Worm (Caenorhabditis elegans) whole organism, L2 larva: ENCODE measurements around the gene srx-51.

Experiments
- C34F6.9 ChIP-seq: fragments of 150-350 bp; optimal IDR thresholded peaks from 2 replicates; lab custom pipeline; 2014; ENCODE audit warnings: missing biosample characterization, missing genetic modification characterization
- aly-2 ChIP-seq: fragments of 150-350 bp; optimal IDR thresholded peaks from 2 replicates; lab custom pipeline; 2014; ENCODE audit warnings: missing biosample characterization, missing genetic modification characterization
- ama-1 ChIP-seq: fragments of 150-350 bp; optimal IDR thresholded peaks from 2 replicates; lab custom pipeline; 2018; ENCODE audit warnings: inconsistent platforms
- blmp-1 ChIP-seq: sonication (generic microtip); optimal IDR thresholded peaks from 2 replicates; lab custom pipeline; 2017; ENCODE audit warnings: missing genetic modification characterization, mild to moderate bottlenecking, missing compliant biosample characterization, antibody characterized with exemption, moderate library complexity; ENCODE audit not compliant: insufficient read depth
- ceh-16 ChIP-seq: fragments of 150-350 bp; optimal IDR thresholded peaks from 2 replicates; lab custom pipeline; 2014; ENCODE audit warnings: missing biosample characterization, missing genetic modification characterization
- ceh-82 ChIP-seq: fragments of 150-350 bp; optimal IDR thresholded peaks from 2 replicates; lab custom pipeline; 2014; ENCODE audit warnings: missing biosample characterization, missing genetic modification characterization
- crh-2 ChIP-seq: sonication (generic microtip); optimal IDR thresholded peaks from 2 replicates; lab custom pipeline; 2017; ENCODE audit warnings: missing biosample characterization, missing genetic modification characterization
- dmd-4 ChIP-seq: sonication (generic microtip); optimal IDR thresholded peaks from 2 replicates; lab custom pipeline; 2017; ENCODE audit warnings: missing biosample characterization, missing genetic modification characterization
- egl-27 ChIP-seq: sonication (generic microtip); optimal IDR thresholded peaks from 3 replicates; lab custom pipeline; 2017; ENCODE audit warnings: missing biosample characterization, missing genetic modification reagents, missing genetic modification characterization
- elt-1 ChIP-seq: fragments of 150-350 bp; optimal IDR thresholded peaks from 2 replicates; lab custom pipeline; 2014; ENCODE audit warnings: missing biosample characterization, missing genetic modification characterization
- elt-3 ChIP-seq: sonication (generic microtip); optimal IDR thresholded peaks from 2 replicates; lab custom pipeline; 2017; ENCODE audit warnings: missing biosample characterization, missing genetic modification characterization
- fos-1 ChIP-seq: fragments of 150-350 bp; optimal IDR thresholded peaks from 2 replicates; lab custom pipeline; 2014; ENCODE audit warnings: missing biosample characterization, missing genetic modification characterization
- gmeb-1 ChIP-seq: fragments of 150-350 bp; optimal IDR thresholded peaks from 2 replicates; lab custom pipeline; 2014; ENCODE audit warnings: missing biosample characterization, missing genetic modification characterization
- lin-11 ChIP-seq: fragments of 150-350 bp; sonication (generic microtip); optimal IDR thresholded peaks from 2 replicates; lab custom pipeline; 2014; ENCODE audit warnings: missing biosample characterization, missing genetic modification characterization, inconsistent platforms, mixed read lengths
- lin-13 ChIP-seq: fragments of 150-350 bp; optimal IDR thresholded peaks from 2 replicates; lab custom pipeline; 2014; ENCODE audit warnings: missing biosample characterization, missing genetic modification reagents, missing genetic modification characterization
- lin-39 ChIP-seq: fragments of 150-350 bp; optimal IDR thresholded peaks from 2 replicates; lab custom pipeline; 2014; ENCODE audit warnings: missing biosample characterization, missing genetic modification reagents, missing genetic modification characterization
- mab-5 ChIP-seq: fragments of 150-350 bp; optimal IDR thresholded peaks from 2 replicates; lab custom pipeline; 2014; ENCODE audit warnings: missing biosample characterization, missing genetic modification characterization
- mbf-1 ChIP-seq: sonication (generic microtip); optimal IDR thresholded peaks from 2 replicates; lab custom pipeline; 2017; ENCODE audit warnings: missing biosample characterization, missing genetic modification characterization
- mdl-1 ChIP-seq, 2 experiments: fragments of 150-350 bp in 1 of 2; sonication (generic microtip) in 1 of 2; optimal IDR thresholded peaks; 2 replicates each; lab custom pipeline; 2017; ENCODE audit warnings: missing biosample characterization in 2 of 2, missing genetic modification characterization in 2 of 2
- nhr-10 ChIP-seq: sonication (generic microtip); optimal IDR thresholded peaks from 2 replicates; lab custom pipeline; 2017; ENCODE audit warnings: missing biosample characterization, missing genetic modification characterization
- nhr-12 ChIP-seq: fragments of 150-350 bp; optimal IDR thresholded peaks from 2 replicates; lab custom pipeline; 2014; ENCODE audit warnings: missing biosample characterization, missing genetic modification characterization
- nhr-129 ChIP-seq: fragments of 150-350 bp; optimal IDR thresholded peaks from 2 replicates; lab custom pipeline; 2014; ENCODE audit warnings: missing biosample characterization, missing genetic modification characterization
- nhr-23 ChIP-seq: fragments of 150-350 bp; optimal IDR thresholded peaks from 2 replicates; lab custom pipeline; 2014; ENCODE audit warnings: missing biosample characterization, missing genetic modification reagents, missing genetic modification characterization
- nhr-237 ChIP-seq: fragments of 150-350 bp; optimal IDR thresholded peaks from 2 replicates; lab custom pipeline; 2014; ENCODE audit warnings: missing biosample characterization, missing genetic modification characterization
- nhr-77 ChIP-seq: fragments of 150-350 bp; optimal IDR thresholded peaks from 2 replicates; lab custom pipeline; 2014; ENCODE audit warnings: missing biosample characterization, missing genetic modification characterization
- peb-1 ChIP-seq: fragments of 150-350 bp; optimal IDR thresholded peaks from 2 replicates; lab custom pipeline; 2014; ENCODE audit warnings: missing biosample characterization, missing genetic modification characterization
- sem-4 ChIP-seq: fragments of 150-350 bp; optimal IDR thresholded peaks from 2 replicates; lab custom pipeline; 2014; ENCODE audit warnings: missing biosample characterization, missing genetic modification reagents, missing genetic modification characterization
- skn-1 ChIP-seq: sonication (generic microtip); optimal IDR thresholded peaks from 2 replicates; lab custom pipeline; 2017; ENCODE audit warnings: missing biosample characterization, missing genetic modification characterization
- sma-3 ChIP-seq: sonication (generic microtip); optimal IDR thresholded peaks from 2 replicates; lab custom pipeline; 2016; ENCODE audit warnings: missing genetic modification reagents, missing genetic modification characterization, missing compliant biosample characterization
- snpc-4 ChIP-seq: fragments of 150-350 bp; optimal IDR thresholded peaks from 2 replicates; lab custom pipeline; 2014; ENCODE audit warnings: missing biosample characterization, missing genetic modification characterization
- unc-55 ChIP-seq: fragments of 150-350 bp; sonication (generic microtip); optimal IDR thresholded peaks from 3 replicates; lab custom pipeline; 2014; ENCODE audit warnings: missing biosample characterization, missing genetic modification reagents, missing genetic modification characterization
- unc-62 ChIP-seq: fragments of 150-350 bp; optimal IDR thresholded peaks from 2 replicates; lab custom pipeline; 2014; ENCODE audit warnings: missing biosample characterization, missing genetic modification reagents, missing genetic modification characterization
- zag-1 ChIP-seq: fragments of 150-350 bp; optimal IDR thresholded peaks from 2 replicates; lab custom pipeline; 2014; ENCODE audit warnings: missing biosample characterization, missing genetic modification characterization
- ztf-1 ChIP-seq: fragments of 200-800 bp; sonication (Bioruptor generic); conservative IDR thresholded peaks from 2 replicates; pipeline ENCODE4 v1.3.6; 2022; ENCODE audit warnings: missing genetic modification characterization, missing compliant biosample characterization
- ztf-11 ChIP-seq: sonication (generic microtip); optimal IDR thresholded peaks from 2 replicates; lab custom pipeline; 2017; ENCODE audit warnings: missing biosample characterization, missing genetic modification characterization

srx-51 gene

ce11 chrV:15281279-15281949 lies at the start of gene srx-51, which contains the start of gene srw-19:
srx-51 (plus strand) TSS chrV:15281899.
srw-19 (minus strand) TSS chrV:15281379.
- TF ChIP-seq snpc-4 (tag; lab: Kevin White, UChicago), result no peak
- TF ChIP-seq, all 48 proteins: peak for 0

- TF ChIP-seq lin-11 (tag; lab: Kevin White, UChicago) (no peak), elt-1 (tag; lab: Kevin White, UChicago) (no peak)
These were observed 49.5 kb upstream of the srx-51 start, which contains the start of gene srw-13 for ce11 chrV:15232200-15232599. srw-13 (plus strand) TSS chrV:15232500.

ce11 chrV:15235661-15236060 lies 46.0 kb upstream of the srx-51 start, which contains the start of gene nhr-164:
nhr-164 (minus strand) TSS chrV:15235761.
- no peak for TF ChIP-seq zag-1 (tag; lab: Kevin White, UChicago)
- TF ChIP-seq unc-62 (GFP tag; lab: Kevin White, UChicago), result no peak
- TF ChIP-seq C34F6.9 (tag; lab: Kevin White, UChicago), result no peak
- no peak for TF ChIP-seq ceh-82 (tag; lab: Kevin White, UChicago)
- no peak for TF ChIP-seq elt-3 (tag; lab: Kevin White, UChicago)
- TF ChIP-seq mdl-1 (tag; optimal IDR thresholded peaks at IDR 0.05; lab: Kevin White, UChicago), result no peak
- TF ChIP-seq mbf-1 (tag; lab: Kevin White, UChicago), result no peak
- no peak for TF ChIP-seq unc-55
- no peak for TF ChIP-seq peb-1
- no peak for TF ChIP-seq nhr-23 (tag; lab: Kevin White, UChicago)
- TF ChIP-seq skn-1 (tag; lab: Kevin White, UChicago), result no peak
- TF ChIP-seq blmp-1 (tag; lab: Kevin White, UChicago), result no peak
- TF ChIP-seq aly-2 (tag; lab: Kevin White, UChicago), result no peak

- TF ChIP-seq egl-27, result no peak
- TF ChIP-seq nhr-12 (tag; lab: Kevin White, UChicago), result no peak
- TF ChIP-seq lin-39 (tag; lab: Kevin White, UChicago), result no peak
- no peak for TF ChIP-seq skn-1 (tag; lab: Kevin White, UChicago)
- TF ChIP-seq lin-11 (tag; lab: Kevin White, UChicago), result no peak
- no peak for TF ChIP-seq mab-5
- no peak for TF ChIP-seq aly-2 (tag; lab: Kevin White, UChicago)
- TF ChIP-seq ceh-16 (tag; lab: Kevin White, UChicago), result no peak
- TF ChIP-seq sma-3, result no peak
- TF ChIP-seq unc-62 (GFP tag; lab: Kevin White, UChicago), result no peak
- TF ChIP-seq fos-1, result no peak
- no peak for TF ChIP-seq ceh-82 (tag; lab: Kevin White, UChicago)
- TF ChIP-seq unc-55, result no peak
- no peak for TF ChIP-seq dmd-4
- TF ChIP-seq sem-4 (tag; lab: Kevin White, UChicago), result no peak
- TF ChIP-seq gmeb-1 (tag; lab: Kevin White, UChicago), result no peak
- TF ChIP-seq crh-2 (tag; lab: Kevin White, UChicago), result no peak
These were observed 43.1 kb upstream of the srx-51 start, which contains the start of gene srw-12 for ce11 chrV:15238552-15238951. srw-12 (minus strand) TSS chrV:15238652.

ce11 chrV:15240215-15240614 lies 41.5 kb upstream of the srx-51 start, which contains the start of gene srw-11:
srw-11 (minus strand) TSS chrV:15240315.
- TF ChIP-seq nhr-23 (tag; lab: Kevin White, UChicago) (no peak), skn-1 (tag; lab: Kevin White, UChicago) (no peak)

ce11 chrV:15241259-15241658 lies 40.4 kb upstream of the srx-51 start, which contains the start of gene chil-12:
chil-12 (plus strand) TSS chrV:15241559.
- no peak for TF ChIP-seq skn-1 (tag; lab: Kevin White, UChicago)
- no peak for TF ChIP-seq ztf-11 (tag; lab: Kevin White, UChicago)
- no peak for TF ChIP-seq dmd-4
- TF ChIP-seq zag-1 (tag; lab: Kevin White, UChicago), result no peak
- TF ChIP-seq blmp-1 (tag; lab: Kevin White, UChicago), result no peak
- no peak for TF ChIP-seq elt-1 (tag; lab: Kevin White, UChicago)
- no peak for TF ChIP-seq gmeb-1 (tag; lab: Kevin White, UChicago)
- TF ChIP-seq ceh-16 (tag; lab: Kevin White, UChicago), result no peak
- TF ChIP-seq mab-5, result no peak
- TF ChIP-seq nhr-10, result no peak
- TF ChIP-seq ama-1 (lab: Kevin White, UChicago), result no peak
- no peak for TF ChIP-seq nhr-129 (tag; lab: Kevin White, UChicago)
- TF ChIP-seq ztf-1 (GFP tag; lab: Robert Waterston, UW), result no peak
- no peak for TF ChIP-seq nhr-77 (tag; lab: Kevin White, UChicago)
- TF ChIP-seq snpc-4 (tag; lab: Kevin White, UChicago), result no peak
- TF ChIP-seq mdl-1 (tag; optimal IDR thresholded peaks at IDR 0.05; lab: Kevin White, UChicago), result no peak
- no peak for TF ChIP-seq lin-13 (GFP tag; lab: Kevin White, UChicago)
- no peak for TF ChIP-seq fos-1
- no peak for TF ChIP-seq nhr-237 (tag; lab: Kevin White, UChicago)
- TF ChIP-seq unc-55, result no peak
